Worm (Caenorhabditis elegans): ENCODE data around the gene srx-125.

Gene srx-125

DNA sequence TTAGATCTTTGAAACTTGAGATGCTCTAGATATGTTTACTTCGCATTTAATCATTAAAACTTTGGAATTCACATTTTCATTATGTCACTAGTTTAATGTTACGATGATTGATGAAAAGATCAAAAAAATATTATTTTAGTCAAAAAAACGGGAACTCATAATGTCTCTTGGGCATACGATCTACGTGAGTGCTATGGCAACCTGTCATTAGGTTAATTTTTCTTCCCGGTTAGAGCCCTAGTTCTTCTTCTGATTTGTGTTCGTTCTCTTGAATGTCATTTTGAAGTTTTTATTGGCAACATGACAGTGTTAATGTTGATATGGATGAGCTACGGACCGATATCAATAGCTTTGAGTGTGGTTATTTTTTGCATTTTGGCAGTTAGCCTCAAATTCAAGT lies 3.7 kb upstream of the srx-125 start, which contains the start of gene srg-46:
Gene srg-46, plus strand, starts transcription at position 301 of the 400 bp plus-strand sequence.
- TF ChIP-seq mab-5 (tag; optimal IDR thresholded peaks at IDR 0.05): no peak
- TF ChIP-seq sem-2 (GFP tag; optimal IDR thresholded peaks at IDR 0.05): no peak
- no peak for TF ChIP-seq sptf-1 (tag; optimal IDR thresholded peaks at IDR 0.05)
- TF ChIP-seq drap-1 (GFP tag; optimal IDR thresholded peaks at IDR 0.05): no peak
- no peak for TF ChIP-seq cnd-1 (tag; optimal IDR thresholded peaks at IDR 0.05)
- no peak for TF ChIP-seq ztf-11 (tag; optimal IDR thresholded peaks at IDR 0.05)
- TF ChIP-seq ceh-43 (GFP tag; optimal IDR thresholded peaks at IDR 0.05): no peak
- TF ChIP-seq ham-2 (GFP tag; optimal IDR thresholded peaks at IDR 0.05): no peak
- no peak for TF ChIP-seq blmp-1 (tag; optimal IDR thresholded peaks at IDR 0.05)
- TF ChIP-seq nhr-237 (tag; optimal IDR thresholded peaks at IDR 0.05): no peak
- no peak for TF ChIP-seq unc-39 (tag; optimal IDR thresholded peaks at IDR 0.05)
- no peak for TF ChIP-seq zip-8 (tag; optimal IDR thresholded peaks at IDR 0.05)
- TF ChIP-seq lsy-2 (tag; optimal IDR thresholded peaks at IDR 0.05): no peak
- no peak for TF ChIP-seq nhr-12 (tag; optimal IDR thresholded peaks at IDR 0.05)
- TF ChIP-seq hlh-1 (tag; optimal IDR thresholded peaks at IDR 0.05): no peak

DNA sequence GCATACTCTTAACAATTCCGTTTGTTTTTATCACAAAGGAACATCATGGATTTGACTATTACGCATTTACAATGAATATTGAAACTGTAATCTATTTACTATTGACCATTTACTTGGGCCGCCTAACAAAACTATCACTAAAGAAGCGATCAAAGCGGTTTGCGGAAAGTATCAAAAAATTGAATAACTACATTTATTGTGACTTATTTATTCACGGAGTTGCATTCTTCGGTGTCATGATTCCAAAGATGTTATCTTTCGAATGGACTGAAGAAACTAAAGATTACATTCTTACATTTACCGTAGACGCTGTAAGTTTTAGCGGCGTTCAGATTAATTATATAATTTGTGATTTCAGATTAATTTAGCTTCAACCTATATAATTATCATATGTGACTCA lies 2.9 kb upstream of the srx-125 start:
- TF ChIP-seq flh-1 (GFP tag; optimal IDR thresholded peaks at IDR 0.05): no peak
- TF ChIP-seq blmp-1 (tag; optimal IDR thresholded peaks at IDR 0.05): no peak
- no peak for TF ChIP-seq nhr-2 (tag; optimal IDR thresholded peaks at IDR 0.05)
- no peak for TF ChIP-seq ceh-43 (GFP tag; optimal IDR thresholded peaks at IDR 0.05)
- TF ChIP-seq nhr-28 (tag; optimal IDR thresholded peaks at IDR 0.05): no peak
- no peak for TF ChIP-seq mep-1 (tag; optimal IDR thresholded peaks at IDR 0.05)
- no peak for TF ChIP-seq nhr-12 (tag; optimal IDR thresholded peaks at IDR 0.05)
- no peak for TF ChIP-seq drap-1 (GFP tag; optimal IDR thresholded peaks at IDR 0.05)
- no peak for TF ChIP-seq elt-1 (tag; optimal IDR thresholded peaks at IDR 0.05; ENCODE audit: borderline replicate concordance, insufficient read depth)
- no peak for TF ChIP-seq ztf-11 (tag; optimal IDR thresholded peaks at IDR 0.05)
- no peak for TF ChIP-seq sptf-1 (tag; optimal IDR thresholded peaks at IDR 0.05)
- TF ChIP-seq pha-4 (tag; optimal IDR thresholded peaks at IDR 0.05): no peak
- no peak for TF ChIP-seq bed-3 (GFP tag; optimal IDR thresholded peaks at IDR 0.05)
- no peak for TF ChIP-seq sem-2 (GFP tag; optimal IDR thresholded peaks at IDR 0.05)
- TF ChIP-seq mls-2 (tag; optimal IDR thresholded peaks at IDR 0.05): no peak
- no peak for TF ChIP-seq unc-39 (tag; optimal IDR thresholded peaks at IDR 0.05)
- TF ChIP-seq zip-8 (tag; optimal IDR thresholded peaks at IDR 0.05): no peak
- TF ChIP-seq lin-13 (tag; optimal IDR thresholded peaks at IDR 0.05): no peak
- TF ChIP-seq lsy-2 (tag; optimal IDR thresholded peaks at IDR 0.05): no peak

DNA sequence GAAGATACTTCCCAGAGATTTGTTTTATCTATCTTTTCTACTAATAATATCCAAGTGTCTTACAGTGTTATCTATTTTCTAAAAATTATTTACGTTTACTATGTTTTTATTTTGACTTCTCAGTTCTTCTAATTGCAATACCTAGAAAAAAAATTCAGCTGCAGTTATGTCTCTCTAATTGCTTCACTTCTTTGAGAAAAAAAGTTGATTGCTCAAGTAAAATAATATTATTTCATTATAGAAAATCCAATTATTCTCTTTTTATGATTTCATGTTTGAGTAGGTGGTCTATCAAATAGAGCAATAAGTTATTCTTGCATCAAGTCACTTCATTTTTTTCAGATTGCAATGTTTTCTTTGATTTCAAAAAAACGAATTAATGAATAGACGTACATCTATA lies 636 bp upstream of the srx-125 start:
- no peak for TF ChIP-seq nhr-76 (tag; optimal IDR thresholded peaks at IDR 0.05)
- TF ChIP-seq lin-13 (tag; optimal IDR thresholded peaks at IDR 0.05): no peak
- TF ChIP-seq ceh-43 (GFP tag; optimal IDR thresholded peaks at IDR 0.05): no peak
- no peak for TF ChIP-seq hlh-1 (tag; optimal IDR thresholded peaks at IDR 0.05)
- TF ChIP-seq nhr-237 (tag; optimal IDR thresholded peaks at IDR 0.05): no peak
- TF ChIP-seq sem-2 (GFP tag; optimal IDR thresholded peaks at IDR 0.05): no peak
- no peak for TF ChIP-seq drap-1 (GFP tag; optimal IDR thresholded peaks at IDR 0.05)
- TF ChIP-seq flh-1 (GFP tag; optimal IDR thresholded peaks at IDR 0.05): no peak
- no peak for TF ChIP-seq lsy-2 (tag; optimal IDR thresholded peaks at IDR 0.05)
- no peak for TF ChIP-seq elt-3 (tag; optimal IDR thresholded peaks at IDR 0.05)
- TF ChIP-seq snpc-4 (tag; optimal IDR thresholded peaks at IDR 0.05): no peak
- no peak for TF ChIP-seq blmp-1 (tag; optimal IDR thresholded peaks at IDR 0.05)
- TF ChIP-seq nhr-28 (tag; optimal IDR thresholded peaks at IDR 0.05): no peak
- no peak for TF ChIP-seq M03D4.4 (tag; optimal IDR thresholded peaks at IDR 0.05)
- no peak for TF ChIP-seq pha-4 (tag; optimal IDR thresholded peaks at IDR 0.05)

DNA sequence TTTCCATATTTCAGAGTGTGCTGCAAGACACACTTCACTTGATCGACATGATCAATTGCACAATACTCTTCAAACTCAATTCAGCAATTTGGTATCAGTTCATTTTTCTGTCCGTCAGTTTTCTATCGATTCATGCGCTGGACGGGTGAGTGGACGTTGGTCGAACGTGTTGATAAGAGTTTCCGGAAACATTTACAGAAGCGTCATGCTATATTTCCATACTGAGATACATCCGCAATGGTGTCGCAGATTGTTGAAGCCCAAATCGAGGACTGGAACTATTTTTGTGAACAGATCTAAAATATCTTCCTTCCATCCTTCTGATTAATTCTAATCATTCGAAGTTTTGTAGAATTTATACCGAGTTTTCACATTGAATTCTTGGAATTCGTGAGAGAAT lies 2.5 kb downstream of the srx-125 start:
- TF ChIP-seq bed-3 (GFP tag; optimal IDR thresholded peaks at IDR 0.05): no peak
- no peak for TF ChIP-seq elt-1 (tag; optimal IDR thresholded peaks at IDR 0.05; ENCODE audit: borderline replicate concordance, insufficient read depth)

DNA sequence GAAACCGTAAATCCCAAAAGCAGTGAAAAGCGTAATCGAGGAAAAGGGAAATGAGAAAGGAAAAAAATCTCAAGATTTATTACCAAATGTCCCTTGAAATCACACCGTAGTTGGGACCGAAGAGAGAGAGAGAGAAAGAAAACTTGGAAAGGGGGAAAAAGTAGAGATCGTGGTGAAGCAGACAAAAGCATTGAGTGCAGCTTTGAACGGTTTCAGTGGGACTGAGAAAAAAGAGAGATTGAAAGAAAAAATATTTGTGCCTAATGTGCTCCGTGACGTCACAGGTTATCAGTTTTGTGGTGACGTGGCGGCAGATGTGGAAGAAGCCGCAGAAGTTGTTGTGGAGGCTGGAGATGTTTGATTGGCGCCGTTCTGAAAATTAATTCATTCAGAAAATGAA lies 3.1 kb downstream of the srx-125 start:
- TF ChIP-seq lin-32 (GFP tag; optimal IDR thresholded peaks at IDR 0.05): no peak
- no peak for TF ChIP-seq snpc-4 (tag; optimal IDR thresholded peaks at IDR 0.05)
- TF ChIP-seq sem-2 (GFP tag; optimal IDR thresholded peaks at IDR 0.05): no peak
- no peak for TF ChIP-seq hlh-1 (tag; optimal IDR thresholded peaks at IDR 0.05)
- no peak for TF ChIP-seq ceh-39 (tag; optimal IDR thresholded peaks at IDR 0.05)
- no peak for TF ChIP-seq nhr-28 (tag; optimal IDR thresholded peaks at IDR 0.05)
- no peak for TF ChIP-seq ceh-43 (GFP tag; optimal IDR thresholded peaks at IDR 0.05)
- no peak for TF ChIP-seq sptf-1 (tag; optimal IDR thresholded peaks at IDR 0.05)
- TF ChIP-seq mep-1 (tag; optimal IDR thresholded peaks at IDR 0.05): no peak
- no peak for TF ChIP-seq M03D4.4 (tag; optimal IDR thresholded peaks at IDR 0.05)
- TF ChIP-seq unc-62 (GFP tag; optimal IDR thresholded peaks at IDR 0.05): no peak
- no peak for TF ChIP-seq elt-3 (tag; optimal IDR thresholded peaks at IDR 0.05)
- no peak for TF ChIP-seq ceh-83 (GFP tag; optimal IDR thresholded peaks at IDR 0.05)
- TF ChIP-seq drap-1 (GFP tag; optimal IDR thresholded peaks at IDR 0.05): no peak
- TF ChIP-seq ces-1 (GFP tag; optimal IDR thresholded peaks at IDR 0.05): no peak
- no peak for TF ChIP-seq nhr-76 (tag; optimal IDR thresholded peaks at IDR 0.05)
- no peak for TF ChIP-seq nhr-2 (tag; optimal IDR thresholded peaks at IDR 0.05)
- no peak for TF ChIP-seq pha-4 (tag; optimal IDR thresholded peaks at IDR 0.05)
- TF ChIP-seq flh-1 (GFP tag; optimal IDR thresholded peaks at IDR 0.05): no peak
